Worm (Caenorhabditis elegans) whole organism, young adult: Measurements from ENCODE around the gene T16H12.9.

Experiments used
- F37B4.10 ChIP-seq: fragments of 200-800 bp; sonication (Bioruptor generic); IDR thresholded peaks from 2 replicates; pipeline ENCODE4 v1.3.6; 2022; ENCODE audit warnings: missing genetic modification characterization, missing compliant biosample characterization
- F39B2.1 ChIP-seq: fragments of 200-800 bp; sonication (Bioruptor generic); IDR thresholded peaks from 2 replicates; pipeline ENCODE4 v1.3.6; 2022; ENCODE audit warnings: missing genetic modification reagents, missing genetic modification characterization, missing compliant biosample characterization
- F52B5.7 ChIP-seq: sonication (generic microtip); optimal IDR thresholded peaks from 2 replicates; lab custom pipeline; 2016; ENCODE audit warnings: mild to moderate bottlenecking, missing genetic modification characterization, missing compliant biosample characterization
- Y53G8AR.9 ChIP-seq: fragments of 200-800 bp; sonication (Bioruptor generic); conservative IDR thresholded peaks from 2 replicates; pipeline ENCODE4 v1.3.6; 2022; ENCODE audit warnings: missing genetic modification reagents, missing genetic modification characterization, missing compliant biosample characterization
- atf-7 ChIP-seq: sonication (generic microtip); optimal IDR thresholded peaks from 2 replicates; lab custom pipeline; 2017; ENCODE audit warnings: mild to moderate bottlenecking, missing genetic modification characterization, missing compliant biosample characterization
- bed-2 ChIP-seq: fragments of 200-800 bp; sonication (Bioruptor generic); IDR thresholded peaks from 2 replicates; pipeline ENCODE4 v1.3.6; 2022; ENCODE audit warnings: missing genetic modification reagents, missing genetic modification characterization, missing compliant biosample characterization
- dpl-1 ChIP-seq: fragments of 150-350 bp; optimal IDR thresholded peaks from 2 replicates; lab custom pipeline; 2014; ENCODE audit warnings: missing biosample characterization, missing genetic modification reagents, missing genetic modification characterization
- hlh-26 ChIP-seq: fragments of 200-800 bp; sonication (Bioruptor generic); conservative IDR thresholded peaks from 2 replicates; pipeline ENCODE4 v1.3.6; 2022; ENCODE audit warnings: missing genetic modification reagents, missing genetic modification characterization, missing compliant biosample characterization
- lir-1 ChIP-seq: fragments of 200-800 bp; sonication (Bioruptor generic); conservative IDR thresholded peaks from 2 replicates; pipeline ENCODE4 v1.3.6; 2022; ENCODE audit warnings: missing genetic modification reagents, missing genetic modification characterization, missing compliant biosample characterization
- madf-6 ChIP-seq: fragments of 200-800 bp; sonication (Bioruptor generic); IDR thresholded peaks from 2 replicates; pipeline ENCODE4 v1.3.6; 2022; ENCODE audit warnings: missing genetic modification reagents, missing genetic modification characterization, missing compliant biosample characterization
- nhr-80 ChIP-seq: sonication (generic microtip); optimal IDR thresholded peaks from 2 replicates; lab custom pipeline; 2016; ENCODE audit warnings: missing genetic modification characterization, missing compliant biosample characterization
- rec-8 ChIP-seq, 2 experiments: sonication (generic microtip); optimal IDR thresholded peaks; 2 replicates each; lab custom pipeline; 2016; ENCODE audit warnings: mild to moderate bottlenecking in 2 of 2, missing genetic modification characterization in 2 of 2, missing genetic modification reagents in 2 of 2, missing genotype in 2 of 2, missing biosample characterization in 1 of 2, missing compliant biosample characterization in 1 of 2, moderate library complexity in 1 of 2
- tlf-1 ChIP-seq: fragments of 200-800 bp; sonication (Bioruptor generic); optimal IDR thresholded peaks from 2 replicates; lab custom pipeline; 2018; ENCODE audit warnings: mild to moderate bottlenecking, missing genetic modification characterization, missing compliant biosample characterization

DNA sequence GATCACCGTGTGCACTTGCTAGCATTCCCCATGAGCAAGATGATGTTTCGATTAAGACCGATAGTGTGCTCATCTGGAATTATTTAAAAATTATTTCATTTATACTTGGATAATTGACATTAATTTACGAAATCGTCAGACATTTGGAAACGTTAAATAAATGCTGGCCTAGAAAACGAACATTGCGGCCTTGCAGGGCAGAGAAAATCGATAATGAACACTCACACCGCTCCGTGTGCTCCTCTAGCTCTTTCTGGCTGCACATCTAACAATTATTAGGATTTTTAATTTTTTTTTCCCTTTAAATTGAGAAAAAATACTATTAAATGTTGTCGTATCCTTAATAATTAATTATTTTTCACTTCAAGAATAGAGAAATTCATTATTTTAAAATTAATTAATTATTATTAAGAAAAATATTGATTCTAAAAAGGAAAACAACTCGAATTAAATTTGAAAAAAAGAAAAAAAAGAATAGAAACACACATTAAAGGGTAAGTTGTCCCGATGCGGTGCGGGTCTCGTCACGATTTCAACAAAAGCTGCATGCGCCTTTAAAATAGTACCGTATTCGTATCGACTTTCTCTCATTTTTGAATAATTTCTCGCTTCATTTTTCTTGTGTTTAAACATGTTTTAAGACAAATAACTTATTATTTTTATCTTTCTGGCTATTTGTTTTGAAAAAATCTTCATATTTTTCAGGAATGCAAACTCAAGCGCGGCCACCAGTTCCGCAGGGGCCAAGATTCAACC is 11.2 kb downstream of the T16H12.9 start, which contains the start of the genes gtf-2H3 and ham-3:
- TF ChIP-seq tlf-1 (no peak), Y53G8AR.9 (GFP tag; lab: Robert Waterston, UW) (no peak), rec-8 (tag; optimal IDR thresholded peaks at IDR 0.05; lab: Kevin White, UChicago) (no peak), hlh-26 (no peak), atf-7 (tag; lab: Kevin White, UChicago) (no peak), lir-1 (no peak), F52B5.7 (no peak), bed-2 (GFP tag; lab: Robert Waterston, UW) (no peak), madf-6 (GFP tag; lab: Robert Waterston, UW) (peak; percentile 87), F37B4.10 (GFP tag; lab: Robert Waterston, UW) (no peak), F39B2.1 (GFP tag; lab: Robert Waterston, UW) (no peak), nhr-80 (tag; lab: Kevin White, UChicago) (no peak), dpl-1 (GFP tag; lab: Kevin White, UChicago) (no peak)
